Worm (Caenorhabditis elegans): Measurements from ENCODE around the gene W09D6.5.

DNA sequence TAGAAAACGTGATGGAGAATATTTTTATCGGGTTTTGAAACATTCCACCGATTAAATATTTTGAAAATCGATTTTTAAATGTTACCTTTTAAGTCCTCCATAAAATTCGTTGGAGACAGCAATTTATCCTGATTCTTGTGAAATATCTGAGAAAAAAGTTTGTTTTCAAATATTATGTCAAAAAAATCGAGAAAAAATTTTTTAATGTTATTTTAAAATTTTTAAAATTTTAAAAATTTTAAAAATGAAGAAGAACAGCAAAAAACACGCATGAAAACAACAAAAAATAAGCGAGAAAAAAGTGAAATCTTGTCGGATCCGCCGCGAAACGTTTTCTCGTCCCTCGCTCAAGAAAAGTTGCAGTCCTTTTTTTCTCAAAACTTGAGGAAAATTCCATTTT lies 39.2 kb downstream of the W09D6.5 start, which contains the start of gene Y48A6C.8:
- TF ChIP-seq ama-1 (optimal IDR thresholded peaks at IDR 0.05): no peak
- TF ChIP-seq ceh-82 (tag; optimal IDR thresholded peaks at IDR 0.05): no peak
- no peak for TF ChIP-seq nhr-76 (tag; optimal IDR thresholded peaks at IDR 0.05)
- no peak for TF ChIP-seq fos-1 (tag; optimal IDR thresholded peaks at IDR 0.05)
- TF ChIP-seq snpc-4 (tag; optimal IDR thresholded peaks at IDR 0.05): no peak
- TF ChIP-seq unc-39 (tag; optimal IDR thresholded peaks at IDR 0.05): no peak
- TF ChIP-seq Y5F2A.4 (GFP tag; optimal IDR thresholded peaks at IDR 0.05): no peak
- TF ChIP-seq nhr-25 (tag; optimal IDR thresholded peaks at IDR 0.05; ENCODE audit: borderline replicate concordance, insufficient read depth): no peak
- no peak for TF ChIP-seq madf-5 (GFP tag; IDR thresholded peaks at IDR 0.05)
- no peak for TF ChIP-seq Y105C5A.15 (GFP tag; IDR thresholded peaks at IDR 0.05)
- TF ChIP-seq zip-11 (GFP tag; IDR thresholded peaks at IDR 0.05): no peak

Data from whole organism, L4 larva.